Fruit fly (Drosophila melanogaster): ENCODE results near the gene RpS5a.

DNA sequence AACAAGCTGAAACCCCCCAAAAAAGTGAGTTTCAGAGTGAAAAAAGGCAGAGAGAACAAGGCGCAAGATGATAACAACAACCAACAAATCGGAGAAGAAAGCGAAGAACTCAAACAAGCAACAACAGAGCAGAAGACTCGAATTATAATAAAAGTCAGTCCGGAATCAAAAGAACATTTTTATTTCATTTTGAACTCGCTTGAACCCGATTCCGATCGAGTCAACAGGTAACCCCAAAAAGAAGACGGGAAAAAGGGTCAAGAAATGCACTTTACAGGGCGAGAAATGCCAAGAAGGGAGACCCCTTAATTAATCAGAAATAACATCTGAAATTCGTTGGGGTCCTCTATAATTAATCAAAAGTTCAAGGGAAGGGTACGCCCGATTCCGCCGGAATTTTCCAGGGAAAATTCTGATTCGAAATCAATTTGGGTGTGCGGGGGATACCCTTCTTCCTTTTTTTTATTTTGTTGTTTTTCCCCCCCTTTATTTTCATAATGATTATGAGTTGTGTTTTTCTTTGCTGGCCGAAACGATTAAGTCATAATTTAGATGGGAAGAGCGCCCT is 14.5 kb upstream of the RpS5a start:
- no peak for TF ChIP-seq Hr96 (GFP tag; optimal IDR thresholded peaks at IDR 0.05)
- TF ChIP-seq CG33017 (tag; optimal IDR thresholded peaks at IDR 0.05) = no peak
- no peak for TF ChIP-seq kay (GFP tag; ENCODE audit: borderline replicate concordance)
- no peak for TF ChIP-seq pad (GFP tag; optimal IDR thresholded peaks at IDR 0.05)
- no peak for TF ChIP-seq tj (GFP tag; optimal IDR thresholded peaks at IDR 0.05)
